Worm (Caenorhabditis elegans) whole organism, L1 larva: ENCODE measurements around the gene mdt-19.

Experiments
- C16A3.4 ChIP-seq: fragments of 150-350 bp; optimal IDR thresholded peaks from 2 replicates; lab custom pipeline; 2014; ENCODE audit warnings: missing biosample characterization, missing genetic modification characterization
- C34B4.2 ChIP-seq: sonication (generic microtip); optimal IDR thresholded peaks from 2 replicates; lab custom pipeline; 2017; ENCODE audit warnings: mild to moderate bottlenecking, missing genetic modification characterization, missing compliant biosample characterization
- F16B12.6 ChIP-seq: fragments of 150-350 bp; optimal IDR thresholded peaks from 2 replicates; lab custom pipeline; 2014; ENCODE audit warnings: missing biosample characterization, missing genetic modification characterization
- aha-1 ChIP-seq: fragments of 150-350 bp; optimal IDR thresholded peaks from 2 replicates; lab custom pipeline; 2014; ENCODE audit warnings: missing biosample characterization, missing genetic modification characterization
- alr-1 ChIP-seq: fragments of 200-800 bp; sonication (Bioruptor generic); optimal IDR thresholded peaks from 2 replicates; lab custom pipeline; 2018; ENCODE audit warnings: borderline replicate concordance, mild to moderate bottlenecking, missing genetic modification characterization, missing compliant biosample characterization
- aly-2 ChIP-seq: fragments of 150-350 bp; optimal IDR thresholded peaks from 2 replicates; lab custom pipeline; 2014; ENCODE audit warnings: missing biosample characterization, missing genetic modification characterization
- blmp-1 ChIP-seq: fragments of 150-350 bp; optimal IDR thresholded peaks from 2 replicates; lab custom pipeline; 2014; ENCODE audit warnings: missing biosample characterization, missing genetic modification characterization
- ceh-63 ChIP-seq: fragments of 200-800 bp; sonication (Bioruptor generic); optimal IDR thresholded peaks from 2 replicates; lab custom pipeline; 2018; ENCODE audit warnings: mild to moderate bottlenecking, missing genetic modification characterization, missing compliant biosample characterization
- ceh-82 ChIP-seq, 3 experiments: fragments of 150-350 bp in 1 of 3; sonication (generic microtip) in 2 of 3; optimal IDR thresholded peaks; 2 replicates each; lab custom pipeline; 2014 to 2017; ENCODE audit warnings: missing biosample characterization in 3 of 3, missing genetic modification characterization in 3 of 3
- ceh-90 ChIP-seq: sonication (generic microtip); optimal IDR thresholded peaks from 2 replicates; lab custom pipeline; 2016; ENCODE audit warnings: missing genetic modification characterization, missing compliant biosample characterization
- dpl-1 ChIP-seq, 3 experiments: fragments of 150-350 bp in 2 of 3; sonication (generic microtip) in 1 of 3; optimal IDR thresholded peaks; 2 replicates each; lab custom pipeline; 2014 to 2017; ENCODE audit warnings: missing biosample characterization in 3 of 3, missing genetic modification characterization in 3 of 3, missing genetic modification reagents in 3 of 3
- dsc-1 ChIP-seq: sonication (generic microtip); optimal IDR thresholded peaks from 2 replicates; lab custom pipeline; 2016; ENCODE audit warnings: mild to moderate bottlenecking, missing genetic modification characterization, missing compliant biosample characterization
- efl-1 ChIP-seq, 4 experiments: fragments of 150-350 bp; optimal IDR thresholded peaks in 3 of 4; peaks in 1 of 4; 1 replicate in 1 of 4; 2 replicates in 3 of 4; lab custom pipeline; 2014; ENCODE audit warnings: missing biosample characterization in 2 of 4, missing genetic modification characterization in 2 of 4, missing genetic modification reagents in 2 of 4
- egl-13 ChIP-seq: sonication (generic microtip); optimal IDR thresholded peaks from 2 replicates; lab custom pipeline; 2016; ENCODE audit warnings: missing genotype, missing genetic modification reagents, missing genetic modification characterization, missing compliant biosample characterization
- egl-27 ChIP-seq, 2 experiments: fragments of 150-350 bp in 1 of 2; sonication (generic microtip); optimal IDR thresholded peaks; 3 replicates each; lab custom pipeline; 2017 to 2018; ENCODE audit warnings: missing biosample characterization in 2 of 2, missing genetic modification characterization in 2 of 2, missing genetic modification reagents in 2 of 2
- elt-2 ChIP-seq: sonication (generic microtip); optimal IDR thresholded peaks from 2 replicates; lab custom pipeline; 2016; ENCODE audit warnings: missing genetic modification characterization, mild to moderate bottlenecking, inconsistent platforms, missing compliant biosample characterization, missing genetic modification reagents
- fkh-4 ChIP-seq: sonication (generic microtip); optimal IDR thresholded peaks from 2 replicates; lab custom pipeline; 2016; ENCODE audit warnings: missing compliant biosample characterization, missing genetic modification characterization, borderline replicate concordance
- fkh-8 ChIP-seq: sonication (generic microtip); optimal IDR thresholded peaks from 2 replicates; lab custom pipeline; 2016; ENCODE audit warnings: mild to moderate bottlenecking, missing genetic modification characterization, missing compliant biosample characterization
- fos-1 ChIP-seq: fragments of 150-350 bp; optimal IDR thresholded peaks from 2 replicates; lab custom pipeline; 2014; ENCODE audit warnings: missing biosample characterization, missing genetic modification characterization
- grh-1 ChIP-seq: fragments of 200-800 bp; sonication (Bioruptor generic); IDR thresholded peaks from 2 replicates; pipeline ENCODE4 v1.3.6; 2022; ENCODE audit warnings: missing genetic modification reagents, missing genetic modification characterization, missing compliant biosample characterization
- hlh-4 ChIP-seq: sonication (generic microtip); optimal IDR thresholded peaks from 2 replicates; lab custom pipeline; 2016; ENCODE audit warnings: mild to moderate bottlenecking, missing genetic modification characterization, missing compliant biosample characterization
- hpl-2 ChIP-seq: fragments of 150-350 bp; optimal IDR thresholded peaks from 2 replicates; lab custom pipeline; 2014; ENCODE audit warnings: missing biosample characterization, missing genetic modification reagents, missing genetic modification characterization
- irx-1 ChIP-seq: sonication (generic microtip); optimal IDR thresholded peaks from 2 replicates; lab custom pipeline; 2016; ENCODE audit warnings: missing genetic modification characterization, missing compliant biosample characterization
- isw-1 ChIP-seq: fragments of 200-800 bp; sonication (Bioruptor generic); IDR thresholded peaks from 2 replicates; pipeline ENCODE4 v1.3.6; 2022; ENCODE audit warnings: missing genetic modification characterization, missing compliant biosample characterization
- jun-1 ChIP-seq: fragments of 150-350 bp; optimal IDR thresholded peaks from 2 replicates; lab custom pipeline; 2014; ENCODE audit warnings: missing biosample characterization, missing genetic modification reagents, missing genetic modification characterization
- lin-13 ChIP-seq: fragments of 150-350 bp; optimal IDR thresholded peaks from 2 replicates; lab custom pipeline; 2014; ENCODE audit warnings: missing biosample characterization, missing genetic modification reagents, missing genetic modification characterization
- lin-39 ChIP-seq: fragments of 150-350 bp; optimal IDR thresholded peaks from 2 replicates; lab custom pipeline; 2014; ENCODE audit warnings: missing biosample characterization, missing genetic modification reagents, missing genetic modification characterization
- lir-3 ChIP-seq: sonication (generic microtip); optimal IDR thresholded peaks from 2 replicates; lab custom pipeline; 2016; ENCODE audit warnings: mild to moderate bottlenecking, missing genetic modification characterization, moderate library complexity, missing compliant biosample characterization; ENCODE audit not compliant: poor library complexity
- lsy-2 ChIP-seq, 2 experiments: fragments of 150-350 bp; optimal IDR thresholded peaks; 2 replicates each; lab custom pipeline; 2014; ENCODE audit warnings: missing biosample characterization in 2 of 2, missing genetic modification characterization in 2 of 2
- mab-9 ChIP-seq: fragments of 200-800 bp; sonication (Bioruptor generic); IDR thresholded peaks from 2 replicates; pipeline ENCODE4 v1.3.6; 2022; ENCODE audit warnings: missing genetic modification reagents, missing genetic modification characterization, missing compliant biosample characterization
- mdl-1 ChIP-seq, 2 experiments: fragments of 150-350 bp; optimal IDR thresholded peaks; 2 replicates each; lab custom pipeline; 2014 to 2017; ENCODE audit warnings: missing biosample characterization in 2 of 2, missing genetic modification characterization in 2 of 2, inconsistent platforms in 1 of 2
- mef-2 ChIP-seq: fragments of 150-350 bp; optimal IDR thresholded peaks from 2 replicates; lab custom pipeline; 2014; ENCODE audit warnings: missing biosample characterization, missing genetic modification characterization
- nhr-11 ChIP-seq: fragments of 150-350 bp; optimal IDR thresholded peaks from 2 replicates; lab custom pipeline; 2014; ENCODE audit warnings: missing biosample characterization, missing genetic modification characterization
- nhr-12 ChIP-seq: sonication (generic microtip); optimal IDR thresholded peaks from 2 replicates; lab custom pipeline; 2017; ENCODE audit warnings: missing biosample characterization, missing genetic modification characterization
- nhr-19 ChIP-seq: fragments of 200-800 bp; sonication (Bioruptor generic); conservative IDR thresholded peaks from 2 replicates; pipeline ENCODE4 v1.3.6; 2022; ENCODE audit warnings: missing genetic modification characterization, missing compliant biosample characterization
- nhr-237 ChIP-seq: fragments of 150-350 bp; optimal IDR thresholded peaks from 2 replicates; lab custom pipeline; 2014; ENCODE audit warnings: missing biosample characterization, missing genetic modification characterization
- nhr-47 ChIP-seq: sonication (generic microtip); optimal IDR thresholded peaks from 2 replicates; lab custom pipeline; 2016; ENCODE audit warnings: mild to moderate bottlenecking, missing genetic modification characterization, moderate library complexity, missing compliant biosample characterization
- pag-3 ChIP-seq: sonication (generic microtip); optimal IDR thresholded peaks from 2 replicates; lab custom pipeline; 2017; ENCODE audit warnings: missing genetic modification characterization, mild to moderate bottlenecking, missing compliant biosample characterization, antibody characterized with exemption, borderline replicate concordance; ENCODE audit not compliant: insufficient read depth
- pax-3 ChIP-seq: fragments of 200-800 bp; sonication (Bioruptor generic); optimal IDR thresholded peaks from 2 replicates; lab custom pipeline; 2018; ENCODE audit warnings: mild to moderate bottlenecking, missing genetic modification characterization, moderate library complexity, missing compliant biosample characterization
- pqm-1 ChIP-seq: sonication (generic microtip); optimal IDR thresholded peaks from 3 replicates; lab custom pipeline; 2017; ENCODE audit warnings: missing biosample characterization, missing genetic modification characterization
- rnt-1 ChIP-seq: sonication (generic microtip); optimal IDR thresholded peaks from 2 replicates; lab custom pipeline; 2016; ENCODE audit warnings: mild to moderate bottlenecking, missing genetic modification characterization, moderate library complexity, missing compliant biosample characterization
- skn-1 ChIP-seq: fragments of 150-350 bp; optimal IDR thresholded peaks from 2 replicates; lab custom pipeline; 2014; ENCODE audit warnings: missing biosample characterization, missing genetic modification characterization
- sox-4 ChIP-seq: sonication (generic microtip); optimal IDR thresholded peaks from 2 replicates; lab custom pipeline; 2016; ENCODE audit warnings: missing genetic modification characterization, missing compliant biosample characterization
- sup-37 ChIP-seq: fragments of 200-800 bp; sonication (Bioruptor generic); optimal IDR thresholded peaks from 2 replicates; lab custom pipeline; 2018; ENCODE audit warnings: mild to moderate bottlenecking, missing genetic modification characterization, missing compliant biosample characterization
- swsn-7 ChIP-seq: sonication (generic microtip); optimal IDR thresholded peaks from 2 replicates; lab custom pipeline; 2016; ENCODE audit warnings: missing genetic modification characterization, missing compliant biosample characterization
- tlp-1 ChIP-seq: fragments of 150-350 bp; optimal IDR thresholded peaks from 2 replicates; lab custom pipeline; 2014; ENCODE audit warnings: missing biosample characterization, missing genetic modification characterization
- unc-130 ChIP-seq: fragments of 150-350 bp; optimal IDR thresholded peaks from 2 replicates; lab custom pipeline; 2017; ENCODE audit warnings: missing biosample characterization, missing genetic modification characterization, inconsistent platforms
- unc-30 ChIP-seq: sonication (generic microtip); optimal IDR thresholded peaks from 2 replicates; lab custom pipeline; 2017; ENCODE audit warnings: missing biosample characterization, missing genetic modification characterization
- unc-86 ChIP-seq: sonication (generic microtip); optimal IDR thresholded peaks from 2 replicates; lab custom pipeline; 2016; ENCODE audit warnings: missing genetic modification characterization, missing compliant biosample characterization
- vab-15 ChIP-seq: sonication (generic microtip); optimal IDR thresholded peaks from 2 replicates; lab custom pipeline; 2017; ENCODE audit warnings: missing genotype, mild to moderate bottlenecking, missing genetic modification characterization, missing compliant biosample characterization
- xbp-1 ChIP-seq: sonication (generic microtip); optimal IDR thresholded peaks from 2 replicates; lab custom pipeline; 2016; ENCODE audit warnings: missing genetic modification characterization, missing compliant biosample characterization
- zip-4 ChIP-seq: fragments of 200-800 bp; sonication (Bioruptor generic); optimal IDR thresholded peaks from 2 replicates; lab custom pipeline; 2018; ENCODE audit warnings: mild to moderate bottlenecking, missing genetic modification characterization, moderate library complexity, missing compliant biosample characterization
- ztf-4 ChIP-seq: fragments of 150-350 bp; optimal IDR thresholded peaks from 2 replicates; lab custom pipeline; 2014; ENCODE audit warnings: missing biosample characterization, missing genetic modification characterization

Gene mdt-19

ce11 chrIII:2578563-2578962 is 19.3 kb upstream of the mdt-19 start (continued):
- no peak for TF ChIP-seq hpl-2 (GFP tag; lab: Kevin White, UChicago)
- TF ChIP-seq nhr-47 (tag; lab: Kevin White, UChicago), result peak; percentile 63
- TF ChIP-seq grh-1 (GFP tag; lab: Robert Waterston, UW), result no peak
- TF ChIP-seq mdl-1 (tag; optimal IDR thresholded peaks at IDR 0.05; lab: Kevin White, UChicago), result peak in 1 of 2 experiments; percentile 71
- no peak for TF ChIP-seq pax-3 (tag; lab: Kevin White, UChicago)
- TF ChIP-seq swsn-7, result peak; percentile 66
- TF ChIP-seq skn-1, result peak; percentile 4
- TF ChIP-seq xbp-1 (tag; lab: Kevin White, UChicago), result peak; percentile 29
- peak; percentile 63 for TF ChIP-seq rnt-1
- TF ChIP-seq tlp-1 (tag; lab: Kevin White, UChicago), result no peak
- TF ChIP-seq nhr-237 (tag; lab: Kevin White, UChicago), result no peak
- TF ChIP-seq egl-27 (tag; optimal IDR thresholded peaks at IDR 0.05; lab: Kevin White, UChicago), result no peak
- TF ChIP-seq lin-13 (GFP tag; lab: Kevin White, UChicago), result no peak
- TF ChIP-seq lsy-2 (tag; optimal IDR thresholded peaks at IDR 0.05; lab: Kevin White, UChicago), result peak; percentile 76 to 77
- TF ChIP-seq ceh-82 (tag; optimal IDR thresholded peaks at IDR 0.05; lab: Kevin White, UChicago), result peak in 2 of 3 experiments; percentile 48 to 54
- no peak for TF ChIP-seq unc-30 (tag; lab: Kevin White, UChicago)
- TF ChIP-seq aly-2, result peak; percentile 33
- no peak for TF ChIP-seq sup-37 (GFP tag; lab: Kevin White, UChicago)
- no peak for TF ChIP-seq hlh-4 (tag; lab: Kevin White, UChicago)
- no peak for TF ChIP-seq nhr-11 (tag; lab: Kevin White, UChicago)
- TF ChIP-seq fkh-4 (tag; lab: Kevin White, UChicago), result no peak
- TF ChIP-seq aha-1, result no peak
- peak; percentile 28 for TF ChIP-seq dsc-1 (tag; lab: Kevin White, UChicago)
- no peak for TF ChIP-seq ceh-90 (tag; lab: Kevin White, UChicago)
- TF ChIP-seq alr-1 (tag; lab: Kevin White, UChicago), result no peak
- peak; percentile 16 for TF ChIP-seq fkh-8 (tag; lab: Kevin White, UChicago)
- peak in 2 of 3 experiments; percentile 51 to 53 for TF ChIP-seq dpl-1 (GFP tag; optimal IDR thresholded peaks at IDR 0.05; lab: Kevin White, UChicago)
- peak; percentile 21 for TF ChIP-seq unc-86
- no peak for TF ChIP-seq sox-4 (tag; lab: Kevin White, UChicago)
- TF ChIP-seq ztf-4 (tag; lab: Kevin White, UChicago), result no peak
- TF ChIP-seq blmp-1, result peak; percentile 91
- TF ChIP-seq mef-2 (tag; lab: Kevin White, UChicago), result no peak
- peak; percentile 27; the same call in 1 of the 2 replicates for TF ChIP-seq isw-1 (GFP tag; lab: Robert Waterston, UW)
- TF ChIP-seq lin-39 (tag; lab: Kevin White, UChicago), result no peak
- TF ChIP-seq irx-1, result peak; percentile 40
- TF ChIP-seq C34B4.2 (tag; lab: Kevin White, UChicago), result no peak
- no peak for TF ChIP-seq pag-3 (tag; lab: Kevin White, UChicago)
- TF ChIP-seq jun-1 (tag; lab: Kevin White, UChicago), result peak; percentile 15
- no peak for TF ChIP-seq ceh-63
- no peak for TF ChIP-seq lir-3 (tag; lab: Kevin White, UChicago)
- TF ChIP-seq F16B12.6, result no peak
- no peak for TF ChIP-seq egl-13 (tag; lab: Kevin White, UChicago)
- TF ChIP-seq mab-9 (GFP tag; lab: Robert Waterston, UW), result no peak
- no peak; the same call in 1 of the 2 replicates for TF ChIP-seq nhr-19 (GFP tag; lab: Robert Waterston, UW)
- TF ChIP-seq pqm-1, result no peak
- TF ChIP-seq nhr-12 (tag; lab: Kevin White, UChicago), result no peak
- TF ChIP-seq zip-4 (GFP tag; lab: Kevin White, UChicago), result no peak
- no peak for TF ChIP-seq unc-130 (tag; lab: Kevin White, UChicago)
- TF ChIP-seq elt-2, result no peak
- peak; percentile 13 for TF ChIP-seq fos-1 (tag; lab: Kevin White, UChicago)
- TF ChIP-seq C16A3.4 (tag; lab: Kevin White, UChicago), result peak; percentile 14
- TF ChIP-seq efl-1 (optimal IDR thresholded peaks at IDR 0.05; lab: Kevin White, UChicago), result peak; percentile 74 to 78
- peak; percentile 52 to 93 for TF ChIP-seq efl-1 (GFP tag; optimal IDR thresholded peaks at IDR 0.05 in 1 of 2; lab: Kevin White, UChicago)
- no peak for TF ChIP-seq vab-15 (tag; lab: Kevin White, UChicago)
